Fruit fly (Drosophila melanogaster) whole organism, prepupa: ENCODE results near the gene term.

Experiments used
- CG11294 ChIP-seq: fragments of 200-800 bp; sonication (Bioruptor generic); IDR thresholded peaks from 2 replicates; pipeline ENCODE4 v1.3.6; 2022; ENCODE audit warnings: missing biosample characterization, missing genetic modification characterization
- CG11762 ChIP-seq: fragments of 200-800 bp; sonication (Bioruptor generic); optimal IDR thresholded peaks from 3 replicates; lab custom pipeline; 2016; ENCODE audit warnings: missing biosample characterization, missing genetic modification characterization; ENCODE audit not compliant: insufficient read depth
- CG11902 ChIP-seq: fragments of 200-800 bp; sonication (Bioruptor generic); optimal IDR thresholded peaks from 3 replicates; lab custom pipeline; 2016; ENCODE audit warnings: missing biosample characterization, missing genetic modification characterization
- CG15336 ChIP-seq: fragments of 200-800 bp; sonication (Bioruptor generic); IDR thresholded peaks from 2 replicates; pipeline ENCODE4 v1.3.6; 2022; ENCODE audit warnings: missing biosample characterization, missing genetic modification characterization
- CG1621 ChIP-seq: fragments of 200-800 bp; sonication (Bioruptor generic); optimal IDR thresholded peaks from 3 replicates; lab custom pipeline; 2018; ENCODE audit warnings: missing biosample characterization, mild to moderate bottlenecking, missing genetic modification characterization
- CG16779 ChIP-seq: fragments of 200-800 bp; sonication (Bioruptor generic); optimal IDR thresholded peaks from 3 replicates; lab custom pipeline; 2017; ENCODE audit warnings: missing biosample characterization, mild to moderate bottlenecking, missing genetic modification characterization
- CG31627 ChIP-seq: fragments of 200-800 bp; sonication (Bioruptor generic); optimal IDR thresholded peaks from 3 replicates; lab custom pipeline; 2016; ENCODE audit warnings: missing biosample characterization, missing genetic modification characterization
- CG32006 ChIP-seq: fragments of 200-800 bp; sonication (Bioruptor generic); optimal IDR thresholded peaks from 3 replicates; lab custom pipeline; 2017; ENCODE audit warnings: missing biosample characterization, mild to moderate bottlenecking, missing genetic modification characterization
- CG3919 ChIP-seq: fragments of 200-800 bp; sonication (Bioruptor generic); optimal IDR thresholded peaks from 3 replicates; lab custom pipeline; 2016; ENCODE audit warnings: missing biosample characterization, missing genetic modification characterization
- CG4318 ChIP-seq: fragments of 200-800 bp; sonication (Bioruptor generic); optimal IDR thresholded peaks from 3 replicates; lab custom pipeline; 2017; ENCODE audit warnings: missing biosample characterization, mild to moderate bottlenecking, missing genetic modification characterization
- CG6854 ChIP-seq: fragments of 200-800 bp; sonication (Bioruptor generic); optimal IDR thresholded peaks from 2 replicates; lab custom pipeline; 2017; ENCODE audit warnings: missing biosample characterization, mild to moderate bottlenecking, missing genetic modification characterization
- CG8119 ChIP-seq: fragments of 200-800 bp; sonication (Bioruptor generic); IDR thresholded peaks from 3 replicates; pipeline ENCODE4 v1.3.6; 2022; ENCODE audit warnings: missing biosample characterization, missing genetic modification characterization
- CG8319 ChIP-seq: fragments of 200-800 bp; sonication (Bioruptor generic); optimal IDR thresholded peaks from 3 replicates; lab custom pipeline; 2016; ENCODE audit warnings: missing biosample characterization, missing genetic modification characterization
- Eip75B ChIP-seq: fragments of 200-800 bp; sonication (Bioruptor generic); optimal IDR thresholded peaks from 3 replicates; lab custom pipeline; 2016; ENCODE audit warnings: missing biosample characterization, missing genetic modification characterization
- Eip78C ChIP-seq: fragments of 200-800 bp; sonication (Bioruptor generic); peaks from one replicate; lab custom pipeline; 2016; ENCODE audit warnings: missing biosample characterization, missing genetic modification characterization
- Eip93F ChIP-seq: fragments of 200-800 bp; sonication (Bioruptor generic); optimal IDR thresholded peaks from 2 replicates; lab custom pipeline; 2016; ENCODE audit warnings: missing biosample characterization, mild to moderate bottlenecking, missing genetic modification characterization
- Ets96B ChIP-seq: fragments of 200-800 bp; optimal IDR thresholded peaks from 2 replicates; lab custom pipeline; 2019; ENCODE audit warnings: missing biosample characterization, mild to moderate bottlenecking, missing genetic modification characterization, moderate library complexity
- Hr38 ChIP-seq: sonication (Bioruptor generic); optimal IDR thresholded peaks from 2 replicates; lab custom pipeline; 2016; ENCODE audit warnings: missing biosample characterization, missing genetic modification characterization
- Hr39 ChIP-seq: fragments of 200-800 bp; sonication (Bioruptor generic); optimal IDR thresholded peaks from 2 replicates; lab custom pipeline; 2016; ENCODE audit warnings: missing biosample characterization, missing genetic modification characterization
- Lpt ChIP-seq: fragments of 200-800 bp; sonication (Bioruptor generic); optimal IDR thresholded peaks from 3 replicates; lab custom pipeline; 2016; ENCODE audit warnings: missing biosample characterization, missing genetic modification characterization
- OdsH ChIP-seq: fragments of 200-800 bp; sonication (Bioruptor generic); optimal IDR thresholded peaks from 3 replicates; lab custom pipeline; 2016; ENCODE audit warnings: missing biosample characterization, missing genetic modification characterization
- Sox14 ChIP-seq: fragments of 200-800 bp; sonication (Bioruptor generic); optimal IDR thresholded peaks from 3 replicates; lab custom pipeline; 2016; ENCODE audit warnings: missing biosample characterization, missing genetic modification characterization
- Sox15 ChIP-seq: fragments of 200-800 bp; sonication (Bioruptor generic); optimal IDR thresholded peaks from 3 replicates; lab custom pipeline; 2016; ENCODE audit warnings: missing biosample characterization, missing genetic modification characterization
- cyc ChIP-seq: fragments of 200-800 bp; sonication (Bioruptor generic); optimal IDR thresholded peaks from 3 replicates; lab custom pipeline; 2016; ENCODE audit warnings: missing biosample characterization, missing genetic modification characterization
- dsx ChIP-seq: fragments of 200-800 bp; optimal IDR thresholded peaks from 3 replicates; lab custom pipeline; 2019; ENCODE audit warnings: missing biosample characterization, mild to moderate bottlenecking, missing genetic modification characterization, moderate library complexity; ENCODE audit not compliant: poor library complexity, severe bottlenecking
- fkh ChIP-seq: fragments of 200-800 bp; sonication (Bioruptor generic); optimal IDR thresholded peaks from 3 replicates; lab custom pipeline; 2017; ENCODE audit warnings: missing biosample characterization, mild to moderate bottlenecking, missing genetic modification characterization, moderate library complexity
- lz ChIP-seq: fragments of 200-800 bp; sonication (Bioruptor generic); optimal IDR thresholded peaks from 3 replicates; lab custom pipeline; 2016; ENCODE audit warnings: missing biosample characterization, missing genetic modification characterization
- pdm3 ChIP-seq: fragments of 200-800 bp; sonication (Bioruptor generic); optimal IDR thresholded peaks from 3 replicates; lab custom pipeline; 2016; ENCODE audit warnings: missing biosample characterization, missing genetic modification characterization
- salr ChIP-seq, 2 experiments: fragments of 200-800 bp; sonication (Bioruptor generic); optimal IDR thresholded peaks; 3 replicates each; lab custom pipeline; 2016 to 2018; ENCODE audit warnings: missing biosample characterization in 2 of 2, missing genetic modification characterization in 2 of 2, mild to moderate bottlenecking in 1 of 2
- spab ChIP-seq: fragments of 200-800 bp; sonication (Bioruptor generic); optimal IDR thresholded peaks from 2 replicates; lab custom pipeline; 2017; ENCODE audit warnings: missing biosample characterization, mild to moderate bottlenecking, missing genetic modification characterization, missing genetic modification reagents
- ss ChIP-seq, 2 experiments: fragments of 200-800 bp; sonication (Bioruptor generic); optimal IDR thresholded peaks; 2 replicates in 1 of 2; 3 replicates in 1 of 2; lab custom pipeline; 2017 to 2018; ENCODE audit warnings: mild to moderate bottlenecking in 2 of 2, missing biosample characterization in 2 of 2, missing genetic modification characterization in 2 of 2, moderate library complexity in 1 of 2
- svp ChIP-seq: fragments of 200-800 bp; sonication (Bioruptor generic); peaks from one replicate; lab custom pipeline; 2016; ENCODE audit warnings: missing biosample characterization, missing genetic modification characterization
- topi ChIP-seq: fragments of 200-800 bp; sonication (Bioruptor generic); optimal IDR thresholded peaks from 3 replicates; lab custom pipeline; 2016; ENCODE audit warnings: missing biosample characterization, missing genetic modification characterization
- vri ChIP-seq: fragments of 200-800 bp; sonication (Bioruptor generic); optimal IDR thresholded peaks from 3 replicates; lab custom pipeline; 2016; ENCODE audit warnings: missing biosample characterization, mild to moderate bottlenecking, missing genetic modification characterization

term gene

dm6 chr3L:18638043-18638442, 44.5 kb upstream of the term start:
- TF ChIP-seq fkh (GFP tag; lab: Kevin White, UChicago) (no peak), vri (GFP tag; lab: Kevin White, UChicago) (peak; percentile 56)

- TF ChIP-seq spab (GFP tag; lab: Kevin White, UChicago), result no peak
- TF ChIP-seq salr (GFP tag; optimal IDR thresholded peaks at IDR 0.05; lab: Kevin White, UChicago), result no peak
- TF ChIP-seq CG1621 (tag; lab: Kevin White, UChicago), result no peak
- TF ChIP-seq svp, result no peak
- TF ChIP-seq CG31627, result no peak
- TF ChIP-seq Eip93F, result no peak
- TF ChIP-seq cyc, result no peak
- no peak for TF ChIP-seq CG6854 (GFP tag; lab: Kevin White, UChicago)
- no peak for TF ChIP-seq CG11294 (GFP tag; lab: Robert Waterston, UW)
- no peak for TF ChIP-seq CG11902
- TF ChIP-seq Hr38 (GFP tag; lab: Kevin White, UChicago), result no peak
- TF ChIP-seq pdm3, result no peak
- TF ChIP-seq vri (GFP tag; lab: Kevin White, UChicago), result no peak
- TF ChIP-seq Sox15 (GFP tag; lab: Kevin White, UChicago), result no peak
- no peak for TF ChIP-seq CG3919
- no peak for TF ChIP-seq CG8119
- no peak for TF ChIP-seq CG8319 (GFP tag; lab: Kevin White, UChicago)
- TF ChIP-seq CG15336 (GFP tag; lab: Robert Waterston, UW), result no peak
- no peak for TF ChIP-seq Ets96B (tag; lab: Kevin White, UChicago)
Observed at dm6 chr3L:18637348-18637747, 43.8 kb upstream of the term start.

dm6 chr3L:18636782-18637181, 43.2 kb upstream of the term start:
- no peak for TF ChIP-seq CG4318 (GFP tag; lab: Kevin White, UChicago)
- TF ChIP-seq Eip78C (GFP tag; lab: Kevin White, UChicago), result no peak
- no peak for TF ChIP-seq OdsH (GFP tag; lab: Kevin White, UChicago)

dm6 chr3L:18634792-18635471, 41.4 kb upstream of the term start:
- TF ChIP-seq Hr39 (GFP tag; lab: Kevin White, UChicago) (no peak), CG11762 (GFP tag; lab: Kevin White, UChicago) (no peak), Eip93F (no peak), svp (peak; percentile 29), CG16779 (tag; lab: Kevin White, UChicago) (no peak), Sox14 (GFP tag; lab: Kevin White, UChicago) (no peak)

DNA sequence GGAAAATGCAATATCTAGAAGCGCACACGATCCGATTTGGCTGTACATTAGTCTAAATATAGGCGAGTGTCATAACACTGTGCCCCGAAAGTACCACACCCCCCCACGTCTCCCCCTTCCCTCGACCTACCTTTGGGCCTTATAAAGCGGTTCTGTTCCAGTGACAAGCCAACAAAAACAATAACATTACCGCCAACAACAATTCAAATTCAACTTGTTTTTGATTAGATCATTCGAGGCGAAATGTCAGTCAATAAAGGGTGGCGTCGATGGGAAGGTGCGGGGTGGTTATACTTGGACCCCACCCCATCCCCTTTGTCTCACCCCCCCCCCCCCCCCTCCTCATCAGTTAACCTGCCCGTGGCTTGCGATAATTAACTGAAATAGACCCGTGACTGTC, 39.5 kb upstream of the term start:
- TF ChIP-seq vri (GFP tag; lab: Kevin White, UChicago) (peak; percentile 60), lz (GFP tag; lab: Kevin White, UChicago) (no peak), Hr38 (GFP tag; lab: Kevin White, UChicago) (no peak), fkh (GFP tag; lab: Kevin White, UChicago) (peak; percentile 75), ss (GFP tag; optimal IDR thresholded peaks at IDR 0.05; lab: Kevin White, UChicago) (no peak), CG11902 (no peak), dsx (GFP tag; lab: Kevin White, UChicago) (no peak), CG8319 (GFP tag; lab: Kevin White, UChicago) (no peak)

- TF ChIP-seq topi (no peak), CG32006 (no peak), fkh (GFP tag; lab: Kevin White, UChicago) (peak; percentile 64), cyc (no peak), Eip93F (peak; percentile 58), Lpt (GFP tag; lab: Kevin White, UChicago) (no peak), vri (GFP tag; lab: Kevin White, UChicago) (peak; percentile 93), Eip75B (GFP tag; lab: Kevin White, UChicago) (no peak), CG11902 (no peak)
- TF ChIP-seq, all 60 proteins: peak for 3
Observed at dm6 chr3L:18632187-18632635, 38.6 kb upstream of the term start.
